Fruit fly (Drosophila melanogaster): ENCODE results near the gene CG14708.

CG14708 gene

dm6 chr3R:11581340-11582252 lies 27.7 kb downstream of the CG14708 start, which contains the start of gene wkd (continued):
- TF ChIP-seq bbx (GFP tag; IDR thresholded peaks at IDR 0.05; ENCODE audit: partially characterized antibody) (peak; percentile 87), CG10543 (GFP tag; optimal IDR thresholded peaks at IDR 0.05) (peak; percentile 63), CG3838 (GFP tag; optimal IDR thresholded peaks at IDR 0.05) (no peak), ab (GFP tag; optimal IDR thresholded peaks at IDR 0.05) (no peak), dan (GFP tag; IDR thresholded peaks at IDR 0.05) (no peak), sisA (GFP tag; IDR thresholded peaks at IDR 0.05) (no peak), CG12219 (GFP tag; optimal IDR thresholded peaks at IDR 0.05) (no peak), Bdp1 (GFP tag; optimal IDR thresholded peaks at IDR 0.05) (no peak), Mrtf (GFP tag; IDR thresholded peaks at IDR 0.05) (no peak), gcm2 (GFP tag; optimal IDR thresholded peaks at IDR 0.05) (no peak), phol (tag; optimal IDR thresholded peaks at IDR 0.05) (peak; percentile 26), ind (GFP tag; optimal IDR thresholded peaks at IDR 0.05) (no peak), nerfin-2 (GFP tag; IDR thresholded peaks at IDR 0.05; ENCODE audit: partially characterized antibody) (peak; percentile 53; the same call in 1 of the 2 replicates), tx (GFP tag; optimal IDR thresholded peaks at IDR 0.05) (no peak), run (tag; optimal IDR thresholded peaks at IDR 0.05) (no peak), CG34224 (GFP tag; IDR thresholded peaks at IDR 0.05; ENCODE audit: partially characterized antibody) (peak; percentile 84), Awh (GFP tag; IDR thresholded peaks at IDR 0.05) (no peak), tap (tag; optimal IDR thresholded peaks at IDR 0.05) (no peak), slbo (GFP tag; IDR thresholded peaks at IDR 0.05) (no peak), CG12769 (tag; optimal IDR thresholded peaks at IDR 0.05) (no peak), pros (GFP tag; optimal IDR thresholded peaks at IDR 0.05) (no peak), CG13894 (tag; optimal IDR thresholded peaks at IDR 0.05) (no peak), CG11723 (GFP tag; optimal IDR thresholded peaks at IDR 0.05) (no peak), CG6175 (GFP tag; IDR thresholded peaks at IDR 0.05) (no peak), emc (GFP tag; optimal IDR thresholded peaks at IDR 0.05) (no peak), seq (GFP tag; IDR thresholded peaks at IDR 0.05) (no peak), CG12391 (tag; optimal IDR thresholded peaks at IDR 0.05) (no peak), Fer2 (tag; optimal IDR thresholded peaks at IDR 0.05) (no peak), CG11560 (tag; IDR thresholded peaks at IDR 0.05) (no peak), CG14014 (GFP tag; IDR thresholded peaks at IDR 0.05) (no peak), Ssrp (tag; optimal IDR thresholded peaks at IDR 0.05) (no peak), dmrt11E (tag; optimal IDR thresholded peaks at IDR 0.05) (no peak), CG7928 (GFP tag; optimal IDR thresholded peaks at IDR 0.05) (no peak), Ravus (GFP tag; IDR thresholded peaks at IDR 0.05) (no peak), CG8478 (optimal IDR thresholded peaks at IDR 0.05) (no peak), grau (tag; optimal IDR thresholded peaks at IDR 0.05) (no peak), CG9609 (GFP tag; optimal IDR thresholded peaks at IDR 0.05) (no peak), Elba2 (GFP tag; optimal IDR thresholded peaks at IDR 0.05) (no peak), Adf1 (GFP tag; IDR thresholded peaks at IDR 0.05) (peak; percentile 49; the same call in 1 of the 2 replicates), CG4404 (GFP tag; IDR thresholded peaks at IDR 0.05) (no peak), tgo (GFP tag; IDR thresholded peaks at IDR 0.05) (no peak), z (GFP tag; IDR thresholded peaks at IDR 0.05) (no peak), jigr1 (GFP tag; IDR thresholded peaks at IDR 0.05) (no peak), CG4617 (GFP tag; optimal IDR thresholded peaks at IDR 0.05; ENCODE audit: borderline replicate concordance) (peak; percentile 87), CG4282 (GFP tag; optimal IDR thresholded peaks at IDR 0.05) (peak; percentile 15), CG3163 (GFP tag; optimal IDR thresholded peaks at IDR 0.05) (no peak), GATAe (GFP tag; conservative IDR thresholded peaks at IDR 0.05) (peak; percentile 29; the same call in 1 of the 2 replicates), CG18476 (GFP tag; optimal IDR thresholded peaks at IDR 0.05) (no peak), jumu (GFP tag; optimal IDR thresholded peaks at IDR 0.05) (peak; percentile 45), CG4328 (GFP tag; optimal IDR thresholded peaks at IDR 0.05) (no peak)
